Worm (Caenorhabditis elegans): ENCODE measurements around the gene Y61A9LA.12.
A peak's percentile ranks its signal among the peaks of the same experiment; 100 is the strongest.
"Not testable (repeated sequence)": the region's sequence is repeated elsewhere in the genome, so short reads cannot be mapped to it uniquely, and the experiment has no call there.

Gene Y61A9LA.12

DNA sequence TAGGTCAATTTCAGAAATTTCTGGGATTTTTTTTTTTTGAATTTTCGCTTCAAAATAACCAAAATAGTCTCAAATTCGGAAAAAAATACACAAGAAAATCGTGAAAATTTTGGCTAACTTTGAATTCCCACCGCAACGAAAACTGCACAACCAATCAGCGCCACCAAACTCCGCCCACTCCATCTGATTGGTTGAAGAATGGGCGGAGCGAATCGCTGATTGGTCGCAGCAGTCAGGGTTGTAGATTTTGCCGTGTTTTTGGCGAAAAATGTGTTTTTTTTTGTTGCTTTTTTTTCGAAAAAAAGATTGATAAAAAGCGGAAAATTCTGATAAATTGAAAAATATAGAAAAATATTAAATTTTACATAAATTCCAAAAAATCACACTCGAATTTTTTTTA lies 6.8 kb upstream of the Y61A9LA.12 start:
- TF ChIP-seq cog-1 (tag; optimal IDR thresholded peaks at IDR 0.05): no peak
- TF ChIP-seq tab-1 (GFP tag; IDR thresholded peaks at IDR 0.05): no peak
- TF ChIP-seq flt-1 (GFP tag; IDR thresholded peaks at IDR 0.05): no peak
- TF ChIP-seq ref-1 (GFP tag; conservative IDR thresholded peaks at IDR 0.05): no peak
- no peak for TF ChIP-seq klf-2 (GFP tag; conservative IDR thresholded peaks at IDR 0.05)
- no peak for TF ChIP-seq ztf-29 (GFP tag; IDR thresholded peaks at IDR 0.05)
- no peak for TF ChIP-seq ztf-23 (GFP tag; IDR thresholded peaks at IDR 0.05)
- TF ChIP-seq T22C8.4 (GFP tag; IDR thresholded peaks at IDR 0.05): no peak
- TF ChIP-seq med-1 (GFP tag; optimal IDR thresholded peaks at IDR 0.05; ENCODE audit: insufficient read depth): no peak

DNA sequence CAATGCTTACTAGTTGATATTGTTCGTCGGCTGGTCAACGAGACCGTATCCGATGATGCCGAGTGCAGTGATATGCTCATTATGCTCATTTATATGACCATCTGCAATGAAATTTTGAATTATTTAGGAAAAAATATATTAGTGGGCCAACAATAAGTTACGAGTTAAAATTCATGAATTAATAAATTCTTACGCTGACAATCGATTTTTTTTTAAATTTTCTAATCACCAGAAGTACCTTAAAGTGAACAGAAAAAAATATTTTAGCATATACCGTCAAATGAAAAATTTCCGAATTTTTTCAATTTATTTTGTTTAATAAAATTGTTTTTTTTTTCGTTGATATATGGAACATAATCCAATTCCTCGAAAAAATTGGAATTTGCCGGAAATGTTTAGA lies 4.5 kb upstream of the Y61A9LA.12 start, which contains the start of gene sos-1:
sos-1 (minus strand) TSS at position 101 of the 400 bp plus-strand sequence.
- TF ChIP-seq ref-1 (GFP tag; conservative IDR thresholded peaks at IDR 0.05): no peak
- no peak for TF ChIP-seq flt-1 (GFP tag; IDR thresholded peaks at IDR 0.05)
- TF ChIP-seq T22C8.4 (GFP tag; IDR thresholded peaks at IDR 0.05): no peak
- TF ChIP-seq med-1 (GFP tag; optimal IDR thresholded peaks at IDR 0.05; ENCODE audit: insufficient read depth): no peak
- no peak for TF ChIP-seq cog-1 (tag; optimal IDR thresholded peaks at IDR 0.05)
- no peak for TF ChIP-seq tab-1 (GFP tag; IDR thresholded peaks at IDR 0.05)
- no peak for TF ChIP-seq ztf-23 (GFP tag; IDR thresholded peaks at IDR 0.05)
- TF ChIP-seq klf-2 (GFP tag; conservative IDR thresholded peaks at IDR 0.05): no peak
- no peak for TF ChIP-seq ztf-29 (GFP tag; IDR thresholded peaks at IDR 0.05)

DNA sequence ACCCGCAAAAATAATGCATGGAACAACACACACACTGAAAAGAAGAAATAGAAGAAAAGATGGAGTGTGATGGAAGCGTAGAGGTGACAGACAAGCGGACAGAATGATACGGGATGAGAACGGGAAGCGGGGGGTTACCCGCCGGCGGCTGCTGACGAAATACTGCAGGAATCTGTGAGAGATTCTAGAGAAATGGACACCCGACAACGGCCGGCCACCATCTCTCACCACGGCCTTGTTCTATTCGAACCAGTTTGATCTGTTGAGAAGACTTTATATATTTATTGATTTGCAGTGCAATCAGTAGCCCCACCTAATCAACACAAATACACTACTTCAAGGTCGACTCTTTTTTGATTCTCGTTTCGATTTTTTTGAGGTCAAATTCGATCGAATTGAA lies 3.2 kb upstream of the Y61A9LA.12 start:
- TF ChIP-seq ref-1 (GFP tag; conservative IDR thresholded peaks at IDR 0.05) (no peak), ztf-29 (GFP tag; IDR thresholded peaks at IDR 0.05) (no peak)

DNA sequence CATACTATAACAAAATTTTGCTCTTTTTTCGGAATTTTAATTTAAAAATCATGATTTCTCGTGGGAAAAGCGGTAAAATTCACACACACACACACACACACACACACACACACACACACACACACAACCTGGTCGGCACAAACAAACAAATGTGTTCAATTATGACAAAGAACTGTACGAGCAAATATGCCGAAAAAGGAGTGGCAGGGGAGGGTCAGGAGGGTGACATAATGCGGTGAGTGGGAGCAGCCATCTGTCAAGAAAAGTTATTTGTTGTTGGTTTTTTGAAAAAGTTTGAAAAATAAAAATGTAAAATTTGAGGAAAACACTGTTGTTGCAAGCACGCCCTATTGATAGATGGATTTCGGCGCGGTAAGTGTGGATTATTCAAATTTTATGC lies 1.8 kb upstream of the Y61A9LA.12 start:
- TF ChIP-seq med-1 (GFP tag; optimal IDR thresholded peaks at IDR 0.05; ENCODE audit: insufficient read depth) (no peak), T22C8.4 (GFP tag; IDR thresholded peaks at IDR 0.05) (no peak), klf-2 (GFP tag; conservative IDR thresholded peaks at IDR 0.05) (0 out of 2 replicates have a peak, but pooled peaks have one; percentile 40), tab-1 (GFP tag; IDR thresholded peaks at IDR 0.05) (no peak)

DNA sequence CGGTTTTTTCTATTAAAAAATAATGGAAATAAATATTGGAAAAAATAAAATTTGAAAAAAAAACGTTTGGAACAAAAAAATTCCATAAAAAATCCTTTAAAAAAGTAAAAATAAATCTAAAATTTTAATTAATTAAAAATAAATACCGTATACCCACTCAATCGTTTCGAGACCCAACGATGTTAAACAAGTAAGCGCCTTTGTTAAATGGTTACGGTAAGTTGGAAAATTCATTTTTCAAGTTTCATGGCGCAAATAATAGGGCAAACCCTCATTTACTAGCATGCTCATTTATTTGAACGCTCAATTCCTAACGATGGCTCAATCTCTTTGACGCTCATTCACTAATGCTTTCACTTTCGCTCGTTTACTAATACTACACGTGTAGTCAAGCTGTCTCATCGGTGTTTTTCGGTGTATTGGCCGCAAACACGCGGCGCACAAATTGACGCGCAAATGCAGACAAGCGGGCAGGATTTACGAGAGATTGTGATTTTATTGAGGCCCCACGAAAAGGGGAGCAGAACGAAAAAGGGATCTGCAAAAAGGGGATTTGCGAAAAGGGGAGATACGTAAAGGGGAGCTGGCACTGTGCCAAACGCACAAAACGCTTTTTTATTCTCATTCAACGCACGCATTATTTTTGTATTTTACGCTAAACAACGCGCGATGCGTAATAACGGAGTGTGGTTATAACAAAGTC lies 1.1 kb upstream of the Y61A9LA.12 start:
- 0 out of 2 replicates have a peak, but pooled peaks have one; percentile 20 for TF ChIP-seq klf-2 (GFP tag; conservative IDR thresholded peaks at IDR 0.05)
- TF ChIP-seq ztf-23 (GFP tag; IDR thresholded peaks at IDR 0.05): 0 out of 2 replicates have a peak, but pooled peaks have one; percentile 28

DNA sequence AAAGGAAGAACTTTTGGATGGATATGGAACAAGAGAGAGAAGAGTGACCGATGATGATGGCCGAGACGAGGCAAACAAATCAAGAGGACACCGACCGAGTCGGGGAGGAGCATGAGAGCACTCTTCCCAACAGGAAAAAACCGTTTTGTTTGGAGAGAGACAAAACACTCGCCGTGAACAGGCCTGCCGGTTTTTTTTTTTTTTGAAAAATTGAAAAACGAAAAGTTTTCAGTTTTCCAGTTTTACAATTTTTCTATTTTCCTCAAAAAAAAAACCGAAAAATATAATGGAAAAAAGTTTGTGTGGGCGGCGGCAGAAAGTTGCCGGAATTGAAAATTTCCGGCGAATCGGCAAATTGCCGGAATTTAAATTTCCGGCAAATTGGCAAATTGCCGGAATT lies 6.0 kb downstream of the Y61A9LA.12 start, which contains the start of gene Y61A9LA.7:
Y61A9LA.7 (minus strand) TSS at position 101 of the 400 bp plus-strand sequence.
- TF ChIP-seq ref-1 (GFP tag; conservative IDR thresholded peaks at IDR 0.05) (no peak), cog-1 (tag; optimal IDR thresholded peaks at IDR 0.05) (no peak), klf-2 (GFP tag; conservative IDR thresholded peaks at IDR 0.05) (no peak), med-1 (GFP tag; optimal IDR thresholded peaks at IDR 0.05; ENCODE audit: insufficient read depth) (no peak), ztf-23 (GFP tag; IDR thresholded peaks at IDR 0.05) (no peak), flt-1 (GFP tag; IDR thresholded peaks at IDR 0.05) (no peak), T22C8.4 (GFP tag; IDR thresholded peaks at IDR 0.05) (no peak), tab-1 (GFP tag; IDR thresholded peaks at IDR 0.05) (no peak), ztf-29 (GFP tag; IDR thresholded peaks at IDR 0.05) (no peak)

DNA sequence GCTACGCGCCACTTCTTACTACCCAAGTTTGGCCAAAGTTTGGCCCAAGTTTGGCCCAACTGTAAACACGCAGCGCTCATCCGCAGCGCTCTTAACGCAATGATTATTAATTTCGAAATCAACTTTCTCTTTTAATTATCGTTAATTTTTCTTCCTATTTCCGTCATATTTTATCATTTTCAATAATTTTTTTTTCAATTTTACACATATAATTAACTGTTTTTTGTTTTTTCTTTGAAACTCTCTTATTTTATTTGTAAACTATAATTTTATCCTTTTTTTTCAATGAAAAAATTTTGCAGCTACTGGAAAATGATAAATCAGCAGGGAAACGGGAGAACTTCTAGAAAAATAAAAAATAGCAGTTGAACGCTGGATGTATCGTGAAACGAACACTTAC lies 6.8 kb downstream of the Y61A9LA.12 start, which contains the start of gene Y61A9LA.4:
Y61A9LA.4 (plus strand) TSS at position 301 of the 400 bp plus-strand sequence.
- TF ChIP-seq cog-1 (tag; optimal IDR thresholded peaks at IDR 0.05); T22C8.4 (GFP tag; IDR thresholded peaks at IDR 0.05); ztf-23 (GFP tag; IDR thresholded peaks at IDR 0.05): not testable (repeated sequence)

DNA sequence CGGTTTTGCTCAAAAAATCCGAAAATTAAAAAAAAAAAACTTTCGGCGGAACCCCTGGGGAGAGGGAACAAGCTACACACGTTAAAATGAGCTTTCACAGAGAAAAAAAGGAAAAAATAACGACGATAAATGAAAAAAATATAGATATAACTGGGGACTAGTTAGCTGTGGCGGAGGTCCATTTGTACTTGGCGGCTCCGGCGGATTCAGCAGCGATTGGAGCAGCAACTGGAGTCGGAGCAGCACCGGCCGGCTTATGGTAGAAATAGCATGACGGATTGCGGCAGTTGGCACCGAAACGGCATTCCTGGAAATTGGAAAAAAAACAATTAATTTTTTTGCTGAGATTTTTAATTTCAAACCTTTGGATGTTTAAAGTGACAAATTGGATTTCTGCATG lies 8.8 kb downstream of the Y61A9LA.12 start:
- TF ChIP-seq cog-1 (tag; optimal IDR thresholded peaks at IDR 0.05) (no peak), med-1 (GFP tag; optimal IDR thresholded peaks at IDR 0.05; ENCODE audit: insufficient read depth) (no peak), klf-2 (GFP tag; conservative IDR thresholded peaks at IDR 0.05) (no peak), ztf-29 (GFP tag; IDR thresholded peaks at IDR 0.05) (no peak), tab-1 (GFP tag; IDR thresholded peaks at IDR 0.05) (no peak)

DNA sequence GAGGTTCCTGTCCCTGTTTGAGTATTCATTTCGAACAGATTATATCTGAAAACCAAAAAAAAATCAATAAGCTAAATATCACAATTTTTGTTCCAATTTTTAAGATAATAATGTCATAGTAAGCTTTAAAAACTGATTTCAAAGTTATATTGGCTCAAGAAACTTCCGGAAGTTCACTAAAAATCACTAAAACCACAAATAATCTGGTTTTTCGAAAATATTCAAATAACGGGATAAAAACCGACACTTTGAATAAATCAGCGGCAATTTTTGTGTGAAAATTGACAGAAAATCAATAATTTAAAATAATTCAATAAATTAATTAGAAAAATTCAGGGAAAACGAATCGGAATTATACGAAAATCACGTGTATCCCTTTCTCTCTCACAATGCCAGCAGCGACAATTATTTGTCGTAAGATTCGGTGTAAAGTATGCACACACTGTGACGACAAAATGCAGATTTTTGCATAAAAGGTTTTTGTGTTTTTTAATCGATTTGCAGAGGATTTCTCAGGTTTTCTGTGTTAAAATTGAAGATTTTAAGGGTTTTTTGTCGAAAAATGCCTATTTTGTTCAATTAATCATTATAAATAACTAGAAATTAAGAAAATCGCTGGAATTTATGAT lies 16.4 kb downstream of the Y61A9LA.12 start, which contains the start of gene sut-2:
sut-2 (minus strand) TSS at position 51 of the 629 bp plus-strand sequence.
- TF ChIP-seq med-1 (GFP tag; optimal IDR thresholded peaks at IDR 0.05; ENCODE audit: insufficient read depth) (no peak), cog-1 (tag; optimal IDR thresholded peaks at IDR 0.05) (no peak), klf-2 (GFP tag; conservative IDR thresholded peaks at IDR 0.05) (no peak), ztf-29 (GFP tag; IDR thresholded peaks at IDR 0.05) (no peak), ref-1 (GFP tag; conservative IDR thresholded peaks at IDR 0.05) (no peak), ztf-23 (GFP tag; IDR thresholded peaks at IDR 0.05) (no peak), T22C8.4 (GFP tag; IDR thresholded peaks at IDR 0.05) (no peak)

DNA sequence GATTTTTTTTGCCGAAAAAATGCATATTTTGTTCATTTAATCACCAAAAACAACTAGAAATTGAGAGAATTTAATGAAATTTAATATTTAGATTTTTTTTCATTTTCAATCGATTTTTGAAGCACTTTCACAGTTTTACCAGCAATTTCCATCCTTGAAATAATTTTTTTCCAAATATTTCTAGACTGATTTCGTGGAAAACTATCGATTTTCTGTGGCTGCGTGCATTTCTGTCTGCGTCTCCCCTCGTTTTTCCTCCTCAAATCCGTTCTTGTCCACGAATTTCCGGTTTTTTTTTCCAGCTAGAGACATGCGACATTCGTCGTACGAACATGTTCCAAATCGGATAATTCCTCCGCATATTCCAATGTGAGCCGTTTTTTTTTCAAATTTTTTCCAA lies 17.2 kb downstream of the Y61A9LA.12 start, which contains the start of gene Y61A9LA.3:
Y61A9LA.3 (plus strand) TSS at position 301 of the 400 bp plus-strand sequence.
- TF ChIP-seq tab-1 (GFP tag; IDR thresholded peaks at IDR 0.05) (no peak), T22C8.4 (GFP tag; IDR thresholded peaks at IDR 0.05) (0 out of 2 replicates have a peak, but pooled peaks have one; percentile 27)

Measured in whole organism, midembryonic.